Fruit fly (Drosophila melanogaster) whole organism, pupa: ENCODE results near the gene CG32137.

Source experiments
- CG10348 ChIP-seq: fragments of 200-800 bp; sonication (Bioruptor generic); IDR thresholded peaks from 2 replicates; pipeline ENCODE4 v1.3.6; 2022; ENCODE audit warnings: missing biosample characterization, missing genetic modification characterization
- CG12605 ChIP-seq: fragments of 200-800 bp; sonication (Bioruptor generic); IDR thresholded peaks from 2 replicates; pipeline ENCODE4 v1.3.6; 2022; ENCODE audit warnings: missing biosample characterization, missing genetic modification characterization
- CG13204 ChIP-seq: fragments of 200-800 bp; sonication (Bioruptor generic); optimal IDR thresholded peaks from 2 replicates; lab custom pipeline; 2018; ENCODE audit warnings: missing biosample characterization, mild to moderate bottlenecking, missing genetic modification characterization, moderate library complexity
- CG14655 ChIP-seq: fragments of 200-800 bp; sonication (Bioruptor generic); optimal IDR thresholded peaks from 3 replicates; lab custom pipeline; 2017; ENCODE audit warnings: mild to moderate bottlenecking, missing biosample characterization, missing genetic modification reagents, missing genetic modification characterization
- CG15710 ChIP-seq: fragments of 200-800 bp; sonication (Bioruptor generic); optimal IDR thresholded peaks from 2 replicates; lab custom pipeline; 2018; ENCODE audit warnings: missing biosample characterization, mild to moderate bottlenecking, missing genetic modification characterization, moderate library complexity
- CG17806 ChIP-seq: fragments of 200-800 bp; sonication (Bioruptor generic); optimal IDR thresholded peaks from 2 replicates; lab custom pipeline; 2018; ENCODE audit warnings: missing biosample characterization, mild to moderate bottlenecking, missing genetic modification characterization, moderate library complexity
- CG32121 ChIP-seq: fragments of 200-800 bp; sonication (Bioruptor generic); IDR thresholded peaks from 2 replicates; pipeline ENCODE4 v1.3.6; 2022; ENCODE audit warnings: missing biosample characterization, missing genetic modification characterization
- CG34367 ChIP-seq: fragments of 200-800 bp; sonication (Bioruptor generic); optimal IDR thresholded peaks from 2 replicates; lab custom pipeline; 2018; ENCODE audit warnings: missing biosample characterization, mild to moderate bottlenecking, missing genetic modification characterization
- CG4496 ChIP-seq: fragments of 200-800 bp; sonication (Bioruptor generic); IDR thresholded peaks from 3 replicates; pipeline ENCODE4 v1.3.6; 2022; ENCODE audit warnings: missing biosample characterization, missing genetic modification characterization
- CG8159 ChIP-seq: fragments of 200-800 bp; sonication (Bioruptor generic); optimal IDR thresholded peaks from 3 replicates; lab custom pipeline; 2018; ENCODE audit warnings: missing biosample characterization, mild to moderate bottlenecking, missing genetic modification characterization, moderate library complexity
- CG8301 ChIP-seq: fragments of 200-800 bp; sonication (Bioruptor generic); optimal IDR thresholded peaks from 2 replicates; lab custom pipeline; 2018; ENCODE audit warnings: missing biosample characterization, mild to moderate bottlenecking, missing genetic modification characterization
- CG9948 ChIP-seq: fragments of 200-800 bp; sonication (Bioruptor generic); optimal IDR thresholded peaks from 2 replicates; lab custom pipeline; 2018; ENCODE audit warnings: missing biosample characterization, mild to moderate bottlenecking, missing genetic modification characterization, moderate library complexity
- D1 ChIP-seq: fragments of 200-800 bp; sonication (Bioruptor generic); optimal IDR thresholded peaks from 2 replicates; lab custom pipeline; 2018; ENCODE audit warnings: missing biosample characterization, mild to moderate bottlenecking, missing genetic modification characterization, moderate library complexity
- EcR ChIP-seq: fragments of 200-800 bp; sonication (Bioruptor generic); optimal IDR thresholded peaks from 3 replicates; lab custom pipeline; 2019; ENCODE audit warnings: missing biosample characterization, missing genetic modification characterization, mild to moderate bottlenecking, moderate library complexity, missing genetic modification reagents
- Ets98B ChIP-seq: fragments of 200-800 bp; sonication (Bioruptor generic); IDR thresholded peaks from 2 replicates; pipeline ENCODE4 v1.3.6; 2022; ENCODE audit warnings: missing biosample characterization, missing genetic modification characterization
- Pif1A ChIP-seq: fragments of 200-800 bp; sonication (Bioruptor generic); optimal IDR thresholded peaks from 3 replicates; lab custom pipeline; 2016; ENCODE audit warnings: missing biosample characterization, missing genetic modification characterization
- Pif1B ChIP-seq: fragments of 200-800 bp; sonication (Bioruptor generic); optimal IDR thresholded peaks from 3 replicates; lab custom pipeline; 2016; ENCODE audit warnings: missing biosample characterization, missing genetic modification characterization
- Snoo ChIP-seq: fragments of 200-800 bp; sonication (Bioruptor generic); optimal IDR thresholded peaks from 3 replicates; lab custom pipeline; 2017; ENCODE audit warnings: missing biosample characterization, mild to moderate bottlenecking, missing genetic modification characterization, inconsistent platforms
- fd96Ca ChIP-seq: fragments of 200-800 bp; sonication (Bioruptor generic); IDR thresholded peaks from 3 replicates; pipeline ENCODE4 v1.3.6; 2022; ENCODE audit warnings: missing biosample characterization, missing genetic modification characterization
- gl ChIP-seq: fragments of 200-800 bp; sonication (Bioruptor generic); optimal IDR thresholded peaks from 2 replicates; lab custom pipeline; 2018; ENCODE audit warnings: missing biosample characterization, mild to moderate bottlenecking, missing genetic modification characterization
- rn ChIP-seq: fragments of 200-800 bp; sonication (Bioruptor generic); IDR thresholded peaks from 2 replicates; pipeline ENCODE4 v1.3.6; 2022; ENCODE audit warnings: missing biosample characterization, missing genetic modification characterization

Gene CG32137

dm6 chr3L:13982516-13982915, 43.5 kb downstream of the CG32137 start:
- TF ChIP-seq EcR: no peak

- no peak for TF ChIP-seq CG8301
- no peak for TF ChIP-seq CG9948 (tag; lab: Kevin White, UChicago)
- no peak for TF ChIP-seq D1 (tag; lab: Kevin White, UChicago)
- TF ChIP-seq CG34367: no peak
- TF ChIP-seq CG8159: no peak
- TF ChIP-seq rn (GFP tag; lab: Robert Waterston, UW): no peak
- no peak for TF ChIP-seq EcR
- no peak for TF ChIP-seq Ets98B (GFP tag; lab: Robert Waterston, UW)
- TF ChIP-seq CG13204: no peak
- no peak for TF ChIP-seq Pif1B (GFP tag; lab: Kevin White, UChicago)
- no peak for TF ChIP-seq CG15710 (tag; lab: Kevin White, UChicago)
- no peak for TF ChIP-seq CG32121 (GFP tag; lab: Robert Waterston, UW)
- no peak for TF ChIP-seq CG14655 (GFP tag; lab: Kevin White, UChicago)
- TF ChIP-seq gl (tag; lab: Kevin White, UChicago): no peak
- TF ChIP-seq Pif1A (GFP tag; lab: Kevin White, UChicago): no peak
- TF ChIP-seq CG10348 (GFP tag; lab: Robert Waterston, UW): no peak
- no peak for TF ChIP-seq CG17806 (tag; lab: Kevin White, UChicago)
- TF ChIP-seq, all 21 proteins: peak for 0
These were observed 47.3 kb downstream of the CG32137 start, which contains the start of gene CG17362 for dm6 chr3L:13986330-13986729. Gene CG17362 (plus strand): TSS chr3L:13986620.

- no peak for TF ChIP-seq Snoo
- no peak for TF ChIP-seq CG15710 (tag; lab: Kevin White, UChicago)
- TF ChIP-seq Pif1B (GFP tag; lab: Kevin White, UChicago): no peak
- TF ChIP-seq CG10348 (GFP tag; lab: Robert Waterston, UW): no peak
- TF ChIP-seq rn (GFP tag; lab: Robert Waterston, UW): no peak
These were observed 48.5 kb downstream of the CG32137 start, which contains the start of gene CG9040 for dm6 chr3L:13987578-13987977. Gene CG9040 (plus strand): TSS chr3L:13987878.

dm6 chr3L:13991314-13991713, 52.3 kb downstream of the CG32137 start:
- TF ChIP-seq CG13204 (peak; percentile 20), Snoo (no peak)

- no peak for TF ChIP-seq CG34367
- no peak for TF ChIP-seq Snoo
- no peak for TF ChIP-seq D1 (tag; lab: Kevin White, UChicago)
- no peak for TF ChIP-seq CG8301
- no peak for TF ChIP-seq CG12605 (GFP tag; lab: Robert Waterston, UW)
- no peak for TF ChIP-seq EcR
- no peak for TF ChIP-seq gl (tag; lab: Kevin White, UChicago)
- TF ChIP-seq Ets98B (GFP tag; lab: Robert Waterston, UW): no peak
- TF ChIP-seq CG14655 (GFP tag; lab: Kevin White, UChicago): no peak
- no peak for TF ChIP-seq CG13204
These were observed 54.2 kb downstream of the CG32137 start, which contains the start of gene CG17364 for dm6 chr3L:13993233-13993741. Gene CG17364 (minus strand): TSS chr3L:13993400.

dm6 chr3L:13993742-13994719, 55.0 kb downstream of the CG32137 start, which contains the start of gene CtsK1:
Gene CtsK1 (plus strand): TSS chr3L:13994231.
- no peak for TF ChIP-seq CG13204
- no peak for TF ChIP-seq Pif1B (GFP tag; lab: Kevin White, UChicago)
- no peak for TF ChIP-seq CG14655 (GFP tag; lab: Kevin White, UChicago)
- peak; percentile 31 for TF ChIP-seq Snoo
- TF ChIP-seq D1 (tag; lab: Kevin White, UChicago): peak; percentile 14
- peak; percentile 85 for TF ChIP-seq Ets98B (GFP tag; lab: Robert Waterston, UW)
- no peak for TF ChIP-seq CG10348 (GFP tag; lab: Robert Waterston, UW)
- peak; percentile 50 for TF ChIP-seq CG9948 (tag; lab: Kevin White, UChicago)
- TF ChIP-seq Pif1A (GFP tag; lab: Kevin White, UChicago): no peak
- peak; percentile 45 for TF ChIP-seq CG17806 (tag; lab: Kevin White, UChicago)
- TF ChIP-seq EcR: peak; percentile 15
- peak; percentile 64; the same call in 1 of the 2 replicates for TF ChIP-seq CG32121 (GFP tag; lab: Robert Waterston, UW)
- no peak for TF ChIP-seq gl (tag; lab: Kevin White, UChicago)
- peak; percentile 58 for TF ChIP-seq CG8159
- peak; percentile 84 for TF ChIP-seq CG12605 (GFP tag; lab: Robert Waterston, UW)
- peak; percentile 46; the same call in 1 of the 2 replicates for TF ChIP-seq rn (GFP tag; lab: Robert Waterston, UW)
- peak; percentile 93 for TF ChIP-seq CG4496 (GFP tag; lab: Robert Waterston, UW)
- TF ChIP-seq CG8301: peak; percentile 47
- no peak for TF ChIP-seq CG34367
- no peak for TF ChIP-seq fd96Ca (GFP tag; lab: Robert Waterston, UW)
- peak; percentile 46 for TF ChIP-seq CG15710 (tag; lab: Kevin White, UChicago)
